Worm (Caenorhabditis elegans): Measurements from ENCODE around the gene her-1.

The her-1 gene

ce11 chrV:9666394-9666793 is 30.4 kb upstream of the her-1 start, which contains the start of gene ZK287.1:
Gene ZK287.1, plus strand, starts transcription at chrV:9666694.
- TF ChIP-seq aly-1 (tag; optimal IDR thresholded peaks at IDR 0.05), result no peak
- TF ChIP-seq ceh-36 (tag; optimal IDR thresholded peaks at IDR 0.05), result no peak
- TF ChIP-seq hmbx-1 (tag; optimal IDR thresholded peaks at IDR 0.05), result no peak
- TF ChIP-seq tbx-37 (GFP tag; conservative IDR thresholded peaks at IDR 0.05), result no peak
- no peak for TF ChIP-seq B0310.2 (tag; optimal IDR thresholded peaks at IDR 0.05)
- TF ChIP-seq hmg-4 (GFP tag; optimal IDR thresholded peaks at IDR 0.05), result no peak
- no peak for TF ChIP-seq hnd-1 (tag; optimal IDR thresholded peaks at IDR 0.05)

ce11 chrV:9672495-9672894 is 24.3 kb upstream of the her-1 start:
- TF ChIP-seq tbx-37 (GFP tag; conservative IDR thresholded peaks at IDR 0.05) (no peak), flt-1 (GFP tag; IDR thresholded peaks at IDR 0.05) (no peak), ama-1 (optimal IDR thresholded peaks at IDR 0.05) (no peak), scrt-1 (GFP tag; IDR thresholded peaks at IDR 0.05) (no peak), ceh-36 (tag; optimal IDR thresholded peaks at IDR 0.05) (no peak), tbx-11 (GFP tag; IDR thresholded peaks at IDR 0.05) (no peak), ets-7 (tag; optimal IDR thresholded peaks at IDR 0.05) (no peak), hnd-1 (tag; optimal IDR thresholded peaks at IDR 0.05) (no peak), aly-1 (tag; optimal IDR thresholded peaks at IDR 0.05) (no peak), ceh-13 (GFP tag; optimal IDR thresholded peaks at IDR 0.05) (no peak), sea-1 (GFP tag; conservative IDR thresholded peaks at IDR 0.05) (no peak)

- TF ChIP-seq B0310.2 (tag; optimal IDR thresholded peaks at IDR 0.05) (no peak), hmbx-1 (tag; optimal IDR thresholded peaks at IDR 0.05) (no peak), sea-1 (GFP tag; conservative IDR thresholded peaks at IDR 0.05) (no peak), ceh-13 (GFP tag; optimal IDR thresholded peaks at IDR 0.05) (no peak), flt-1 (GFP tag; IDR thresholded peaks at IDR 0.05) (no peak), ceh-36 (tag; optimal IDR thresholded peaks at IDR 0.05) (no peak), scrt-1 (GFP tag; IDR thresholded peaks at IDR 0.05) (no peak), tra-4 (tag; optimal IDR thresholded peaks at IDR 0.05) (no peak), hmg-4 (GFP tag; optimal IDR thresholded peaks at IDR 0.05) (no peak), hnd-1 (tag; optimal IDR thresholded peaks at IDR 0.05) (no peak), F13C5.2 (tag; optimal IDR thresholded peaks at IDR 0.05) (no peak), ama-1 (optimal IDR thresholded peaks at IDR 0.05) (no peak), aly-1 (tag; optimal IDR thresholded peaks at IDR 0.05) (no peak), tbx-37 (GFP tag; conservative IDR thresholded peaks at IDR 0.05) (no peak), tbx-11 (GFP tag; IDR thresholded peaks at IDR 0.05) (no peak), pes-1 (GFP tag; IDR thresholded peaks at IDR 0.05) (no peak), ets-7 (tag; optimal IDR thresholded peaks at IDR 0.05) (no peak)
Measured at ce11 chrV:9673199-9673843, 23.5 kb upstream of the her-1 start, which contains the start of gene sulp-8. Gene sulp-8, minus strand, starts transcription at chrV:9673667.

ce11 chrV:9677977-9678376 is 18.8 kb upstream of the her-1 start, which contains the start of gene cthd-1:
Gene cthd-1, plus strand, starts transcription at chrV:9678277.
- TF ChIP-seq scrt-1 (GFP tag; IDR thresholded peaks at IDR 0.05) (no peak), pes-1 (GFP tag; IDR thresholded peaks at IDR 0.05) (no peak), hmg-4 (GFP tag; optimal IDR thresholded peaks at IDR 0.05) (no peak), ama-1 (optimal IDR thresholded peaks at IDR 0.05) (no peak), hnd-1 (tag; optimal IDR thresholded peaks at IDR 0.05) (no peak), hmbx-1 (tag; optimal IDR thresholded peaks at IDR 0.05) (no peak), sea-1 (GFP tag; conservative IDR thresholded peaks at IDR 0.05) (no peak), aly-1 (tag; optimal IDR thresholded peaks at IDR 0.05) (no peak), ets-7 (tag; optimal IDR thresholded peaks at IDR 0.05) (no peak), ceh-36 (tag; optimal IDR thresholded peaks at IDR 0.05) (no peak), ceh-13 (GFP tag; optimal IDR thresholded peaks at IDR 0.05) (no peak), tra-4 (tag; optimal IDR thresholded peaks at IDR 0.05) (no peak), tbx-11 (GFP tag; IDR thresholded peaks at IDR 0.05) (no peak), flt-1 (GFP tag; IDR thresholded peaks at IDR 0.05) (no peak), B0310.2 (tag; optimal IDR thresholded peaks at IDR 0.05) (no peak), tbx-37 (GFP tag; conservative IDR thresholded peaks at IDR 0.05) (no peak), F13C5.2 (tag; optimal IDR thresholded peaks at IDR 0.05) (no peak)

ce11 chrV:9679166-9679565 is 17.6 kb upstream of the her-1 start, which contains the start of gene ZK287.9:
Gene ZK287.9, plus strand, starts transcription at chrV:9679357.
- TF ChIP-seq B0310.2 (tag; optimal IDR thresholded peaks at IDR 0.05), result no peak
- TF ChIP-seq hmbx-1 (tag; optimal IDR thresholded peaks at IDR 0.05), result no peak
- TF ChIP-seq hnd-1 (tag; optimal IDR thresholded peaks at IDR 0.05), result no peak
- no peak for TF ChIP-seq ceh-13 (GFP tag; optimal IDR thresholded peaks at IDR 0.05)
- no peak for TF ChIP-seq ceh-36 (tag; optimal IDR thresholded peaks at IDR 0.05)
- TF ChIP-seq tra-4 (tag; optimal IDR thresholded peaks at IDR 0.05), result no peak
- no peak for TF ChIP-seq sea-1 (GFP tag; conservative IDR thresholded peaks at IDR 0.05)
- no peak for TF ChIP-seq flt-1 (GFP tag; IDR thresholded peaks at IDR 0.05)
- TF ChIP-seq aly-1 (tag; optimal IDR thresholded peaks at IDR 0.05), result no peak
- TF ChIP-seq tbx-11 (GFP tag; IDR thresholded peaks at IDR 0.05), result no peak
- TF ChIP-seq tbx-37 (GFP tag; conservative IDR thresholded peaks at IDR 0.05), result no peak
- TF ChIP-seq hmg-4 (GFP tag; optimal IDR thresholded peaks at IDR 0.05), result no peak

- TF ChIP-seq hnd-1 (tag; optimal IDR thresholded peaks at IDR 0.05) (no peak), sea-1 (GFP tag; conservative IDR thresholded peaks at IDR 0.05) (no peak), hmbx-1 (tag; optimal IDR thresholded peaks at IDR 0.05) (no peak), hmg-4 (GFP tag; optimal IDR thresholded peaks at IDR 0.05) (no peak), aly-1 (tag; optimal IDR thresholded peaks at IDR 0.05) (no peak), tra-4 (tag; optimal IDR thresholded peaks at IDR 0.05) (no peak)
Measured at ce11 chrV:9680260-9680659, 16.6 kb upstream of the her-1 start.

ce11 chrV:9685559-9685958 is 11.3 kb upstream of the her-1 start, which contains the start of gene ZK287.4:
Gene ZK287.4, minus strand, starts transcription at chrV:9685659.
- TF ChIP-seq tra-4 (tag; optimal IDR thresholded peaks at IDR 0.05) (no peak), F13C5.2 (tag; optimal IDR thresholded peaks at IDR 0.05) (no peak), sea-1 (GFP tag; conservative IDR thresholded peaks at IDR 0.05) (no peak), tbx-37 (GFP tag; conservative IDR thresholded peaks at IDR 0.05) (no peak), B0310.2 (tag; optimal IDR thresholded peaks at IDR 0.05) (no peak), ceh-13 (GFP tag; optimal IDR thresholded peaks at IDR 0.05) (no peak), ets-7 (tag; optimal IDR thresholded peaks at IDR 0.05) (no peak), ceh-36 (tag; optimal IDR thresholded peaks at IDR 0.05) (no peak), tbx-11 (GFP tag; IDR thresholded peaks at IDR 0.05) (no peak)

Measured in whole organism, early embryonic.